Comparison of ENCODE assay signal across 5 worm cellular contexts in the genomic region with DNA sequence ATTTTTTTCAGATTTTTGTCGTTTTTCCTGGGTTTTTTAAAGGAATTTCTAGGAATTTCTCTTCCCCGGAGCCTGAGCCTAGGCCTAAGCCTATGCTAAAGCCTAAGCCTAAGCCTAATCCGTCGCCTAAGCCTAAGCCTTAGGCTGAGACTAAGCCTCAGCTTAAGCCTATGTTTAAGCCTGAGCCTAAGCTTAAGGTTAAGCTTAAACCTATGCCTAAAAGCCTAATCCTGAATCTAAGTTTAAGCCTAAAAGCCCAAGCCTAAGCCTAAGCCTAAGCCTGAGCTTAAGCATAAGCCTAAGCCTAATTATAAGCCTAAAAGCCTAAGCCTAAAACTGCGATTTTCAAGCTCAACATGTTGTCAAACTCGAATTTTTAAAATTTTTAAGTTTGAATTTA.
TF ChIP-seq lines count a peak whose summit lies in the region.

No protein-coding gene starts in this region.

TF ChIP-seq in whole organism, L4 larva, 104 proteins besides CTCF, POLR2A, EP300 and RAD21:
- TF ChIP-seq spr-1 (tag; optimal IDR thresholded peaks at IDR 0.05; lab: Kevin White, UChicago) = no peak
- no peak for TF ChIP-seq lin-13 (GFP tag; optimal IDR thresholded peaks at IDR 0.05; lab: Kevin White, UChicago)
- TF ChIP-seq daf-16 (GFP tag; optimal IDR thresholded peaks at IDR 0.05; lab: Kevin White, UChicago) = no peak
- TF ChIP-seq daf-16 (tag; optimal IDR thresholded peaks at IDR 0.05; lab: Kevin White, UChicago) = no peak
- no peak for TF ChIP-seq Y75B8A.6 (GFP tag; IDR thresholded peaks at IDR 0.05; lab: Robert Waterston, UW)
- TF ChIP-seq ceh-62 (tag; optimal IDR thresholded peaks at IDR 0.05; lab: Kevin White, UChicago) = no peak
- TF ChIP-seq nhr-237 (tag; optimal IDR thresholded peaks at IDR 0.05; lab: Kevin White, UChicago) = no peak
- TF ChIP-seq aha-1 (tag; lab: Kevin White, UChicago) = peak; percentile 19
- peak; percentile 6; the same call in 1 of the 2 replicates for TF ChIP-seq F44E2.7 (GFP tag; IDR thresholded peaks at IDR 0.05; lab: Robert Waterston, UW)

TF ChIP-seq in whole organism, early embryonic, 17 proteins besides CTCF, POLR2A, EP300 and RAD21:
- TF ChIP-seq tbx-11 (GFP tag; IDR thresholded peaks at IDR 0.05; lab: Robert Waterston, UW) = no peak
- peak; percentile 85 for TF ChIP-seq ceh-36 (tag; optimal IDR thresholded peaks at IDR 0.05; lab: Kevin White, UChicago)

TF ChIP-seq in whole organism, late embryonic, 69 proteins besides CTCF, POLR2A, EP300 and RAD21:
- TF ChIP-seq dve-1 (tag; optimal IDR thresholded peaks at IDR 0.05; lab: Kevin White, UChicago) (peak; percentile 93), sox-2 (GFP tag; IDR thresholded peaks at IDR 0.05; lab: Robert Waterston, UW) (no peak)

TF ChIP-seq in whole organism, midembryonic, 9 proteins besides CTCF, POLR2A, EP300 and RAD21:
- TF ChIP-seq ref-1 (GFP tag; conservative IDR thresholded peaks at IDR 0.05; lab: Robert Waterston, UW) (no peak), ztf-29 (GFP tag; IDR thresholded peaks at IDR 0.05; lab: Robert Waterston, UW) (0 out of 2 replicates have a peak, but pooled peaks have one; percentile 29), tab-1 (GFP tag; IDR thresholded peaks at IDR 0.05; lab: Robert Waterston, UW) (no peak), med-1 (GFP tag; optimal IDR thresholded peaks at IDR 0.05; lab: Kevin White, UChicago; ENCODE audit: insufficient read depth) (no peak)

TF ChIP-seq in whole organism, young adult, 124 proteins besides CTCF, POLR2A, EP300 and RAD21:
- TF ChIP-seq ceh-40 (GFP tag; IDR thresholded peaks at IDR 0.05; lab: Robert Waterston, UW) (no peak), F37B4.10 (GFP tag; IDR thresholded peaks at IDR 0.05; lab: Robert Waterston, UW) (0 out of 2 replicates have a peak, but pooled peaks have one; percentile 44), madf-8 (GFP tag; conservative IDR thresholded peaks at IDR 0.05; lab: Robert Waterston, UW) (no peak), tbp1 (GFP tag; optimal IDR thresholded peaks at IDR 0.05; lab: Kevin White, UChicago) (no peak)
